Fruit fly (Drosophila melanogaster): ENCODE measurements around the gene CG2712.

CG2712 gene

dm6 chrX:2744042-2744441, 11.8 kb downstream of the CG2712 start, which contains the start of gene Syx4:
Gene Syx4 (minus strand): TSS chrX:2744076.
- no peak for TF ChIP-seq pan (optimal IDR thresholded peaks at IDR 0.05)
- no peak for TF ChIP-seq Dll (optimal IDR thresholded peaks at IDR 0.05)
- TF ChIP-seq EcR (GFP tag; optimal IDR thresholded peaks at IDR 0.05), result no peak
- TF ChIP-seq psq (optimal IDR thresholded peaks at IDR 0.05), result no peak
- TF ChIP-seq CG8478 (optimal IDR thresholded peaks at IDR 0.05), result no peak
- no peak for TF ChIP-seq usp (GFP tag; optimal IDR thresholded peaks at IDR 0.05)

- no peak for TF ChIP-seq psq (optimal IDR thresholded peaks at IDR 0.05)
These were observed 17.4 kb downstream of the CG2712 start for dm6 chrX:2749693-2750092.

dm6 chrX:2757400-2757799, 25.1 kb downstream of the CG2712 start:
- TF ChIP-seq usp (GFP tag; optimal IDR thresholded peaks at IDR 0.05) (no peak), psq (optimal IDR thresholded peaks at IDR 0.05) (no peak), Dll (optimal IDR thresholded peaks at IDR 0.05) (no peak), CG8478 (optimal IDR thresholded peaks at IDR 0.05) (no peak), EcR (GFP tag; optimal IDR thresholded peaks at IDR 0.05) (no peak), pan (optimal IDR thresholded peaks at IDR 0.05) (no peak)

- TF ChIP-seq CG8478 (optimal IDR thresholded peaks at IDR 0.05) (no peak), usp (GFP tag; optimal IDR thresholded peaks at IDR 0.05) (no peak), psq (optimal IDR thresholded peaks at IDR 0.05) (no peak), pan (optimal IDR thresholded peaks at IDR 0.05) (no peak), Dll (optimal IDR thresholded peaks at IDR 0.05) (no peak), EcR (GFP tag; optimal IDR thresholded peaks at IDR 0.05) (no peak)
These were observed 28.9 kb downstream of the CG2712 start for dm6 chrX:2761198-2761597.

dm6 chrX:2765440-2765839, 33.2 kb downstream of the CG2712 start:
- TF ChIP-seq usp (GFP tag; optimal IDR thresholded peaks at IDR 0.05) (no peak), EcR (GFP tag; optimal IDR thresholded peaks at IDR 0.05) (no peak), Dll (optimal IDR thresholded peaks at IDR 0.05) (no peak), pan (optimal IDR thresholded peaks at IDR 0.05) (no peak), psq (optimal IDR thresholded peaks at IDR 0.05) (no peak), CG8478 (optimal IDR thresholded peaks at IDR 0.05) (no peak)
